Worm (Caenorhabditis elegans) whole organism, midembryonic: ENCODE results near the gene C34C12.7.

ENCODE experiments used
- T22C8.4 ChIP-seq: fragments of 200-800 bp; sonication (Bioruptor generic); IDR thresholded peaks from 2 replicates; pipeline ENCODE4 v1.3.6; 2022; ENCODE audit warnings: missing genetic modification characterization, missing compliant biosample characterization
- cog-1 ChIP-seq: sonication (generic microtip); optimal IDR thresholded peaks from 2 replicates; lab custom pipeline; 2016; ENCODE audit warnings: missing genetic modification characterization, missing compliant biosample characterization
- flt-1 ChIP-seq: fragments of 200-800 bp; sonication (Bioruptor generic); IDR thresholded peaks from 2 replicates; pipeline ENCODE4 v1.3.6; 2022; ENCODE audit warnings: missing genetic modification characterization, missing compliant biosample characterization
- klf-2 ChIP-seq: fragments of 200-800 bp; sonication (Bioruptor generic); conservative IDR thresholded peaks from 2 replicates; pipeline ENCODE4 v1.3.6; 2022; ENCODE audit warnings: missing genetic modification reagents, missing genetic modification characterization, missing compliant biosample characterization
- med-1 ChIP-seq: sonication (generic microtip); optimal IDR thresholded peaks from 2 replicates; lab custom pipeline; 2017; ENCODE audit warnings: missing genetic modification characterization, mild to moderate bottlenecking, missing compliant biosample characterization, antibody characterized with exemption, missing genetic modification reagents; ENCODE audit not compliant: insufficient read depth
- tab-1 ChIP-seq: fragments of 200-800 bp; sonication (Bioruptor generic); IDR thresholded peaks from 2 replicates; pipeline ENCODE4 v1.3.6; 2022; ENCODE audit warnings: missing genetic modification characterization, missing compliant biosample characterization
- ztf-23 ChIP-seq: fragments of 200-800 bp; sonication (Bioruptor generic); IDR thresholded peaks from 2 replicates; pipeline ENCODE4 v1.3.6; 2022; ENCODE audit warnings: missing genetic modification reagents, missing genetic modification characterization, missing compliant biosample characterization

ce11 chrIII:3520417-3520816 is 32.3 kb upstream of the C34C12.7 start:
- TF ChIP-seq tab-1, result no peak
- TF ChIP-seq med-1 (GFP tag; lab: Kevin White, UChicago), result no peak
- no peak for TF ChIP-seq T22C8.4
- TF ChIP-seq cog-1 (tag; lab: Kevin White, UChicago), result no peak
- no peak for TF ChIP-seq flt-1 (GFP tag; lab: Robert Waterston, UW)
- no peak for TF ChIP-seq ztf-23 (GFP tag; lab: Robert Waterston, UW)
- TF ChIP-seq klf-2 (GFP tag; lab: Robert Waterston, UW), result no peak
